Worm (Caenorhabditis elegans) whole organism, L1 larva: ENCODE results near the gene W03B1.9.

Source experiments
- C04F5.9 ChIP-seq: sonication (generic microtip); optimal IDR thresholded peaks from 2 replicates; lab custom pipeline; 2016; ENCODE audit warnings: missing genetic modification characterization, missing compliant biosample characterization
- C16A3.4 ChIP-seq: fragments of 150-350 bp; optimal IDR thresholded peaks from 2 replicates; lab custom pipeline; 2014; ENCODE audit warnings: missing biosample characterization, missing genetic modification characterization
- F16B12.6 ChIP-seq: fragments of 150-350 bp; optimal IDR thresholded peaks from 2 replicates; lab custom pipeline; 2014; ENCODE audit warnings: missing biosample characterization, missing genetic modification characterization
- aha-1 ChIP-seq: fragments of 150-350 bp; optimal IDR thresholded peaks from 2 replicates; lab custom pipeline; 2014; ENCODE audit warnings: missing biosample characterization, missing genetic modification characterization
- alr-1 ChIP-seq: fragments of 200-800 bp; sonication (Bioruptor generic); optimal IDR thresholded peaks from 2 replicates; lab custom pipeline; 2018; ENCODE audit warnings: borderline replicate concordance, mild to moderate bottlenecking, missing genetic modification characterization, missing compliant biosample characterization
- aly-2 ChIP-seq: fragments of 150-350 bp; optimal IDR thresholded peaks from 2 replicates; lab custom pipeline; 2014; ENCODE audit warnings: missing biosample characterization, missing genetic modification characterization
- ama-1 ChIP-seq: fragments of 150-350 bp; optimal IDR thresholded peaks from 2 replicates; lab custom pipeline; 2014
- blmp-1 ChIP-seq: fragments of 150-350 bp; optimal IDR thresholded peaks from 2 replicates; lab custom pipeline; 2014; ENCODE audit warnings: missing biosample characterization, missing genetic modification characterization
- ceh-63 ChIP-seq: fragments of 200-800 bp; sonication (Bioruptor generic); optimal IDR thresholded peaks from 2 replicates; lab custom pipeline; 2018; ENCODE audit warnings: mild to moderate bottlenecking, missing genetic modification characterization, missing compliant biosample characterization
- ceh-82 ChIP-seq, 3 experiments: fragments of 150-350 bp in 1 of 3; sonication (generic microtip) in 2 of 3; optimal IDR thresholded peaks; 2 replicates each; lab custom pipeline; 2014 to 2017; ENCODE audit warnings: missing biosample characterization in 3 of 3, missing genetic modification characterization in 3 of 3
- ceh-88 ChIP-seq: fragments of 200-800 bp; sonication (Bioruptor generic); IDR thresholded peaks from 2 replicates; pipeline ENCODE4 v1.3.6; 2022; ENCODE audit warnings: missing genetic modification characterization, missing compliant biosample characterization
- efl-1 ChIP-seq, 4 experiments: fragments of 150-350 bp; optimal IDR thresholded peaks in 3 of 4; peaks in 1 of 4; 1 replicate in 1 of 4; 2 replicates in 3 of 4; lab custom pipeline; 2014; ENCODE audit warnings: missing biosample characterization in 2 of 4, missing genetic modification characterization in 2 of 4, missing genetic modification reagents in 2 of 4
- efl-3 ChIP-seq: fragments of 200-800 bp; sonication (Bioruptor generic); optimal IDR thresholded peaks from 2 replicates; lab custom pipeline; 2018; ENCODE audit warnings: mild to moderate bottlenecking, missing genetic modification characterization, missing compliant biosample characterization
- egl-27 ChIP-seq, 2 experiments: fragments of 150-350 bp in 1 of 2; sonication (generic microtip); optimal IDR thresholded peaks; 3 replicates each; lab custom pipeline; 2017 to 2018; ENCODE audit warnings: missing biosample characterization in 2 of 2, missing genetic modification characterization in 2 of 2, missing genetic modification reagents in 2 of 2
- ets-5 ChIP-seq: fragments of 200-800 bp; sonication (Bioruptor generic); IDR thresholded peaks from 2 replicates; pipeline ENCODE4 v1.3.6; 2022; ENCODE audit warnings: missing genetic modification characterization, missing compliant biosample characterization
- fkh-8 ChIP-seq: sonication (generic microtip); optimal IDR thresholded peaks from 2 replicates; lab custom pipeline; 2016; ENCODE audit warnings: mild to moderate bottlenecking, missing genetic modification characterization, missing compliant biosample characterization
- hlh-4 ChIP-seq: sonication (generic microtip); optimal IDR thresholded peaks from 2 replicates; lab custom pipeline; 2016; ENCODE audit warnings: mild to moderate bottlenecking, missing genetic modification characterization, missing compliant biosample characterization
- hpl-2 ChIP-seq: fragments of 150-350 bp; optimal IDR thresholded peaks from 2 replicates; lab custom pipeline; 2014; ENCODE audit warnings: missing biosample characterization, missing genetic modification reagents, missing genetic modification characterization
- jun-1 ChIP-seq: fragments of 150-350 bp; optimal IDR thresholded peaks from 2 replicates; lab custom pipeline; 2014; ENCODE audit warnings: missing biosample characterization, missing genetic modification reagents, missing genetic modification characterization
- lin-13 ChIP-seq: fragments of 150-350 bp; optimal IDR thresholded peaks from 2 replicates; lab custom pipeline; 2014; ENCODE audit warnings: missing biosample characterization, missing genetic modification reagents, missing genetic modification characterization
- lin-35 ChIP-seq, 2 experiments: fragments of 150-350 bp; optimal IDR thresholded peaks; 2 replicates each; lab custom pipeline; 2014; ENCODE audit warnings: missing biosample characterization in 2 of 2, missing genetic modification characterization in 2 of 2, missing genetic modification reagents in 2 of 2
- lin-39 ChIP-seq: fragments of 150-350 bp; optimal IDR thresholded peaks from 2 replicates; lab custom pipeline; 2014; ENCODE audit warnings: missing biosample characterization, missing genetic modification reagents, missing genetic modification characterization
- lir-3 ChIP-seq: sonication (generic microtip); optimal IDR thresholded peaks from 2 replicates; lab custom pipeline; 2016; ENCODE audit warnings: mild to moderate bottlenecking, missing genetic modification characterization, moderate library complexity, missing compliant biosample characterization; ENCODE audit not compliant: poor library complexity
- mab-9 ChIP-seq: fragments of 200-800 bp; sonication (Bioruptor generic); IDR thresholded peaks from 2 replicates; pipeline ENCODE4 v1.3.6; 2022; ENCODE audit warnings: missing genetic modification reagents, missing genetic modification characterization, missing compliant biosample characterization
- mdl-1 ChIP-seq, 2 experiments: fragments of 150-350 bp; optimal IDR thresholded peaks; 2 replicates each; lab custom pipeline; 2014 to 2017; ENCODE audit warnings: missing biosample characterization in 2 of 2, missing genetic modification characterization in 2 of 2, inconsistent platforms in 1 of 2
- mef-2 ChIP-seq: fragments of 150-350 bp; optimal IDR thresholded peaks from 2 replicates; lab custom pipeline; 2014; ENCODE audit warnings: missing biosample characterization, missing genetic modification characterization
- mep-1 ChIP-seq: fragments of 150-350 bp; optimal IDR thresholded peaks from 2 replicates; lab custom pipeline; 2014; ENCODE audit warnings: missing biosample characterization, missing genetic modification characterization
- nhr-20 ChIP-seq: sonication (generic microtip); optimal IDR thresholded peaks from 2 replicates; lab custom pipeline; 2016; ENCODE audit warnings: mild to moderate bottlenecking, missing genetic modification characterization, missing compliant biosample characterization
- nhr-237 ChIP-seq: fragments of 150-350 bp; optimal IDR thresholded peaks from 2 replicates; lab custom pipeline; 2014; ENCODE audit warnings: missing biosample characterization, missing genetic modification characterization
- nhr-28 ChIP-seq: fragments of 150-350 bp; optimal IDR thresholded peaks from 2 replicates; lab custom pipeline; 2014; ENCODE audit warnings: missing biosample characterization, missing genetic modification characterization
- nhr-71 ChIP-seq: sonication (generic microtip); optimal IDR thresholded peaks from 2 replicates; lab custom pipeline; 2016; ENCODE audit warnings: mild to moderate bottlenecking, missing genetic modification characterization, moderate library complexity, missing compliant biosample characterization
- nhr-85 ChIP-seq: sonication (generic microtip); peaks from one replicate; lab custom pipeline; 2016; ENCODE audit warnings: missing genetic modification characterization, inconsistent platforms, missing compliant biosample characterization
- pag-3 ChIP-seq: sonication (generic microtip); optimal IDR thresholded peaks from 2 replicates; lab custom pipeline; 2017; ENCODE audit warnings: missing genetic modification characterization, mild to moderate bottlenecking, missing compliant biosample characterization, antibody characterized with exemption, borderline replicate concordance; ENCODE audit not compliant: insufficient read depth
- pax-3 ChIP-seq: fragments of 200-800 bp; sonication (Bioruptor generic); optimal IDR thresholded peaks from 2 replicates; lab custom pipeline; 2018; ENCODE audit warnings: mild to moderate bottlenecking, missing genetic modification characterization, moderate library complexity, missing compliant biosample characterization
- pqm-1 ChIP-seq: sonication (generic microtip); optimal IDR thresholded peaks from 3 replicates; lab custom pipeline; 2017; ENCODE audit warnings: missing biosample characterization, missing genetic modification characterization
- rnt-1 ChIP-seq: sonication (generic microtip); optimal IDR thresholded peaks from 2 replicates; lab custom pipeline; 2016; ENCODE audit warnings: mild to moderate bottlenecking, missing genetic modification characterization, moderate library complexity, missing compliant biosample characterization
- skn-1 ChIP-seq: fragments of 150-350 bp; optimal IDR thresholded peaks from 2 replicates; lab custom pipeline; 2014; ENCODE audit warnings: missing biosample characterization, missing genetic modification characterization
- sox-4 ChIP-seq: sonication (generic microtip); optimal IDR thresholded peaks from 2 replicates; lab custom pipeline; 2016; ENCODE audit warnings: missing genetic modification characterization, missing compliant biosample characterization
- sptf-1 ChIP-seq: fragments of 150-350 bp; optimal IDR thresholded peaks from 2 replicates; lab custom pipeline; 2014; ENCODE audit warnings: missing biosample characterization, missing genetic modification characterization
- sup-37 ChIP-seq: fragments of 200-800 bp; sonication (Bioruptor generic); optimal IDR thresholded peaks from 2 replicates; lab custom pipeline; 2018; ENCODE audit warnings: mild to moderate bottlenecking, missing genetic modification characterization, missing compliant biosample characterization
- tlp-1 ChIP-seq: fragments of 150-350 bp; optimal IDR thresholded peaks from 2 replicates; lab custom pipeline; 2014; ENCODE audit warnings: missing biosample characterization, missing genetic modification characterization
- unc-62 ChIP-seq: fragments of 150-350 bp; optimal IDR thresholded peaks from 2 replicates; lab custom pipeline; 2014; ENCODE audit warnings: missing biosample characterization, missing genetic modification reagents, missing genetic modification characterization
- unc-86 ChIP-seq: sonication (generic microtip); optimal IDR thresholded peaks from 2 replicates; lab custom pipeline; 2016; ENCODE audit warnings: missing genetic modification characterization, missing compliant biosample characterization
- xbp-1 ChIP-seq: sonication (generic microtip); optimal IDR thresholded peaks from 2 replicates; lab custom pipeline; 2016; ENCODE audit warnings: missing genetic modification characterization, missing compliant biosample characterization
- zag-1 ChIP-seq: fragments of 150-350 bp; optimal IDR thresholded peaks from 2 replicates; lab custom pipeline; 2014; ENCODE audit warnings: missing biosample characterization, missing genetic modification characterization
- zip-4 ChIP-seq: fragments of 200-800 bp; sonication (Bioruptor generic); optimal IDR thresholded peaks from 2 replicates; lab custom pipeline; 2018; ENCODE audit warnings: mild to moderate bottlenecking, missing genetic modification characterization, moderate library complexity, missing compliant biosample characterization
- ztf-11 ChIP-seq, 2 experiments: sonication (generic microtip); optimal IDR thresholded peaks; 2 replicates each; lab custom pipeline; 2016 to 2017; ENCODE audit warnings: missing genetic modification characterization in 2 of 2, missing biosample characterization in 1 of 2, missing compliant biosample characterization in 1 of 2

Gene W03B1.9

ce11 chrIV:4393942-4394460 is 37.2 kb upstream of the W03B1.9 start, which contains the start of gene ell-1:
Gene ell-1 (plus strand): TSS chrIV:4394410.
- no peak for TF ChIP-seq rnt-1 (tag; lab: Kevin White, UChicago)

- TF ChIP-seq efl-3 (GFP tag; lab: Kevin White, UChicago) (no peak), nhr-71 (tag; lab: Kevin White, UChicago) (no peak), alr-1 (tag; lab: Kevin White, UChicago) (no peak), ceh-88 (GFP tag; lab: Robert Waterston, UW) (no peak), ceh-82 (tag; optimal IDR thresholded peaks at IDR 0.05; lab: Kevin White, UChicago) (no peak)
Measured at ce11 chrIV:4393488-4393887, 36.7 kb upstream of the W03B1.9 start.

ce11 chrIV:4390438-4390894 is 33.7 kb upstream of the W03B1.9 start, which contains the start of the genes rpl-7A and set-21:
Gene rpl-7A (minus strand): TSS chrIV:4390590.
Gene set-21 (plus strand): TSS chrIV:4390844.
- peak; percentile 26 for TF ChIP-seq ceh-63 (GFP tag; lab: Kevin White, UChicago)
- TF ChIP-seq egl-27 (tag; optimal IDR thresholded peaks at IDR 0.05; lab: Kevin White, UChicago): peak in 1 of 2 experiments; percentile 49
- TF ChIP-seq pqm-1 (tag; lab: Kevin White, UChicago): no peak
- TF ChIP-seq nhr-237 (tag; lab: Kevin White, UChicago): peak; percentile 66
- peak; percentile 87 for TF ChIP-seq mep-1
- no peak for TF ChIP-seq sptf-1
- TF ChIP-seq blmp-1: peak; percentile 53
- TF ChIP-seq jun-1 (tag; lab: Kevin White, UChicago): peak; percentile 82
- TF ChIP-seq C04F5.9 (tag; lab: Kevin White, UChicago): peak; percentile 90
- peak; percentile 77 for TF ChIP-seq F16B12.6 (tag; lab: Kevin White, UChicago)
- peak; percentile 78 for TF ChIP-seq lin-13 (GFP tag; lab: Kevin White, UChicago)
- no peak for TF ChIP-seq ets-5 (GFP tag; lab: Robert Waterston, UW)
- TF ChIP-seq fkh-8 (tag; lab: Kevin White, UChicago): peak; percentile 98
- TF ChIP-seq zip-4 (GFP tag; lab: Kevin White, UChicago): peak; percentile 88
- no peak for TF ChIP-seq mef-2 (tag; lab: Kevin White, UChicago)
- TF ChIP-seq hlh-4: no peak
- TF ChIP-seq skn-1 (tag; lab: Kevin White, UChicago): peak; percentile 61
- peak; percentile 98 for TF ChIP-seq nhr-71 (tag; lab: Kevin White, UChicago)
- no peak for TF ChIP-seq aha-1 (tag; lab: Kevin White, UChicago)
- peak; percentile 95 for TF ChIP-seq pax-3 (tag; lab: Kevin White, UChicago)
- peak; percentile 98 for TF ChIP-seq nhr-85 (tag; lab: Kevin White, UChicago)
- no peak for TF ChIP-seq efl-3 (GFP tag; lab: Kevin White, UChicago)
- peak; percentile 94 to 97 for TF ChIP-seq lin-35 (GFP tag; optimal IDR thresholded peaks at IDR 0.05; lab: Kevin White, UChicago)
- TF ChIP-seq hpl-2: peak; percentile 60
- peak; percentile 85 for TF ChIP-seq aly-2 (tag; lab: Kevin White, UChicago)
- no peak for TF ChIP-seq zag-1 (tag; lab: Kevin White, UChicago)
- TF ChIP-seq mab-9 (GFP tag; lab: Robert Waterston, UW): peak; percentile 92
- no peak for TF ChIP-seq tlp-1
- peak; percentile 83 for TF ChIP-seq sup-37 (GFP tag; lab: Kevin White, UChicago)
- no peak for TF ChIP-seq pag-3 (tag; lab: Kevin White, UChicago)
- peak; percentile 97 for TF ChIP-seq xbp-1 (tag; lab: Kevin White, UChicago)
- TF ChIP-seq efl-1 (optimal IDR thresholded peaks at IDR 0.05; lab: Kevin White, UChicago): peak; percentile 94 to 98
- TF ChIP-seq efl-1 (GFP tag; optimal IDR thresholded peaks at IDR 0.05 in 1 of 2; lab: Kevin White, UChicago): peak; percentile 93 to 100
- TF ChIP-seq nhr-28 (tag; lab: Kevin White, UChicago): no peak
- peak; percentile 77 for TF ChIP-seq sox-4 (tag; lab: Kevin White, UChicago)
- TF ChIP-seq ama-1 (lab: Kevin White, UChicago): no peak
- no peak for TF ChIP-seq unc-62
- TF ChIP-seq C16A3.4 (tag; lab: Kevin White, UChicago): peak; percentile 91
- peak; percentile 95 for TF ChIP-seq unc-86
- peak; percentile 84 to 94 (median 90) for TF ChIP-seq ceh-82 (tag; optimal IDR thresholded peaks at IDR 0.05; lab: Kevin White, UChicago)
- TF ChIP-seq lin-39 (tag; lab: Kevin White, UChicago): peak; percentile 26
- peak; percentile 95 for TF ChIP-seq ceh-88 (GFP tag; lab: Robert Waterston, UW)
- TF ChIP-seq nhr-20 (tag; lab: Kevin White, UChicago): peak; percentile 95
- TF ChIP-seq mdl-1 (tag; optimal IDR thresholded peaks at IDR 0.05; lab: Kevin White, UChicago): peak in 1 of 2 experiments; percentile 67
- TF ChIP-seq ztf-11 (tag; optimal IDR thresholded peaks at IDR 0.05; lab: Kevin White, UChicago): peak in 1 of 2 experiments; percentile 92
- TF ChIP-seq lir-3: peak; percentile 83
